Fruit fly (Drosophila melanogaster): ENCODE measurements around the gene CG3117.

- TF ChIP-seq CG8478 (optimal IDR thresholded peaks at IDR 0.05) (no peak), Dll (optimal IDR thresholded peaks at IDR 0.05) (no peak), pan (optimal IDR thresholded peaks at IDR 0.05) (no peak)
These were observed 17.6 kb upstream of the CG3117 start for dm6 chr2L:2864601-2865000.

Measured in whole organism.